Fruit fly (Drosophila melanogaster): Measurements from ENCODE around the gene Kcmf1.

The Kcmf1 gene

DNA sequence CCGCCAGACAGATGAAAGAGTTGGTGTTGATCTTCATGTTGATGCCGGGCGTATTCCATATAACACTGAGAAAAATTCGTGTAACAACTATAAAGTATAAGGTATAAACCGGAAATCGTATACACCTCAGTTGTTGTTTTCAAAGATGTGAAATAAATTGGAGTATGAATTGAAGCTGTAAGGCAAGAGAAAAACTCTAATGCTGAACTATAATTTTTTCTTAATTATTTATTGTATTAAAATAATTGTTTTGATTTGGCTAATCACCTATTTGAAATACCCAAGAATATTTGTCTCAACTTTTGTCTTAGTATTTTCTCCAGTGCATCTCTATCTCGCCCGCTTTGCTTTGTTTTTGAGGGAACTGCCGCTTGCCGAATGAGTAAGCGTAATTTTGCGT, 54.4 kb downstream of the Kcmf1 start (continued):
- TF ChIP-seq dpn (GFP tag; optimal IDR thresholded peaks at IDR 0.05) = peak in 1 of 2 experiments; percentile 31
- no peak for TF ChIP-seq Rx (GFP tag; IDR thresholded peaks at IDR 0.05)
- no peak for TF ChIP-seq CG10543 (GFP tag; optimal IDR thresholded peaks at IDR 0.05)
- no peak for TF ChIP-seq wek (GFP tag; optimal IDR thresholded peaks at IDR 0.05)
- TF ChIP-seq CG7963 (GFP tag; IDR thresholded peaks at IDR 0.05; ENCODE audit: partially characterized antibody) = no peak
- TF ChIP-seq cas (GFP tag; IDR thresholded peaks at IDR 0.05) = no peak
- no peak for TF ChIP-seq ssp (GFP tag; IDR thresholded peaks at IDR 0.05)
- TF ChIP-seq sr (GFP tag; IDR thresholded peaks at IDR 0.05) = no peak
- TF ChIP-seq Stat92E (GFP tag; optimal IDR thresholded peaks at IDR 0.05) = no peak
- no peak for TF ChIP-seq Oaz (GFP tag; IDR thresholded peaks at IDR 0.05)
- TF ChIP-seq CG11504 (tag; optimal IDR thresholded peaks at IDR 0.05) = peak; percentile 86
- TF ChIP-seq ttk (GFP tag; IDR thresholded peaks at IDR 0.05) = peak; percentile 49; the same call in 1 of the 2 replicates
- TF ChIP-seq pnt (GFP tag; optimal IDR thresholded peaks at IDR 0.05) = no peak
- TF ChIP-seq CG10462 (GFP tag; optimal IDR thresholded peaks at IDR 0.05) = no peak
- no peak for TF ChIP-seq Gsc (GFP tag; IDR thresholded peaks at IDR 0.05)
- no peak for TF ChIP-seq CG6654 (GFP tag; optimal IDR thresholded peaks at IDR 0.05)
- peak; percentile 11 for TF ChIP-seq sd (tag; optimal IDR thresholded peaks at IDR 0.05)
- 0 out of 3 replicates have a peak, but pooled peaks have one; percentile 12 for TF ChIP-seq CG7357 (GFP tag; IDR thresholded peaks at IDR 0.05)
- TF ChIP-seq crol (GFP tag; IDR thresholded peaks at IDR 0.05) = no peak
- peak; percentile 38; the same call in 1 of the 2 replicates for TF ChIP-seq klu (GFP tag; IDR thresholded peaks at IDR 0.05)
- TF ChIP-seq CG17912 (GFP tag; optimal IDR thresholded peaks at IDR 0.05) = no peak
- TF ChIP-seq CG2199 (GFP tag; IDR thresholded peaks at IDR 0.05) = no peak
- no peak for TF ChIP-seq chinmo (GFP tag; IDR thresholded peaks at IDR 0.05; ENCODE audit: partially characterized antibody)
- TF ChIP-seq CG3407 (GFP tag; optimal IDR thresholded peaks at IDR 0.05) = peak; percentile 39
- no peak for TF ChIP-seq bbx (GFP tag; IDR thresholded peaks at IDR 0.05; ENCODE audit: partially characterized antibody)
- no peak for TF ChIP-seq CG4282 (GFP tag; optimal IDR thresholded peaks at IDR 0.05)
- TF ChIP-seq ci (GFP tag; IDR thresholded peaks at IDR 0.05) = 0 out of 3 replicates have a peak, but pooled peaks have one; percentile 59
- peak; percentile 68 for TF ChIP-seq CG13424 (tag; optimal IDR thresholded peaks at IDR 0.05)
- TF ChIP-seq Hr78 (GFP tag; optimal IDR thresholded peaks at IDR 0.05) = no peak
- no peak for TF ChIP-seq crp (GFP tag; optimal IDR thresholded peaks at IDR 0.05)
- TF ChIP-seq Ptx1 (GFP tag; IDR thresholded peaks at IDR 0.05) = peak; percentile 56
- no peak for TF ChIP-seq crc (GFP tag; optimal IDR thresholded peaks at IDR 0.05)
- no peak for TF ChIP-seq Bteb2 (GFP tag; optimal IDR thresholded peaks at IDR 0.05)
- peak; percentile 39 for TF ChIP-seq NfI (GFP tag; optimal IDR thresholded peaks at IDR 0.05)
- TF ChIP-seq Oli (tag; optimal IDR thresholded peaks at IDR 0.05) = peak; percentile 76
- no peak for TF ChIP-seq BEAF-32 (GFP tag; optimal IDR thresholded peaks at IDR 0.05)
- no peak for TF ChIP-seq Tbp (GFP tag; optimal IDR thresholded peaks at IDR 0.05)
- TF ChIP-seq CG8359 (GFP tag; optimal IDR thresholded peaks at IDR 0.05; ENCODE audit: borderline replicate concordance) = peak; percentile 27
- TF ChIP-seq Opbp (GFP tag; IDR thresholded peaks at IDR 0.05; ENCODE audit: partially characterized antibody) = no peak
- TF ChIP-seq ab (GFP tag; optimal IDR thresholded peaks at IDR 0.05) = no peak
- TF ChIP-seq al (GFP tag; IDR thresholded peaks at IDR 0.05) = no peak
- TF ChIP-seq CG3281 (GFP tag; optimal IDR thresholded peaks at IDR 0.05) = no peak
- TF ChIP-seq CG2116 (GFP tag; optimal IDR thresholded peaks at IDR 0.05) = no peak
- no peak for TF ChIP-seq Sry-δ (GFP tag; optimal IDR thresholded peaks at IDR 0.05)
- TF ChIP-seq odd (GFP tag; optimal IDR thresholded peaks at IDR 0.05) = peak; percentile 6
- TF ChIP-seq Hsf (GFP tag; optimal IDR thresholded peaks at IDR 0.05) = peak; percentile 7
- peak; percentile 10 for TF ChIP-seq cwo (GFP tag; optimal IDR thresholded peaks at IDR 0.05)
- no peak for TF ChIP-seq toy (GFP tag; IDR thresholded peaks at IDR 0.05)
- peak; percentile 44 for TF ChIP-seq org-1 (GFP tag; optimal IDR thresholded peaks at IDR 0.05)
- TF ChIP-seq C15 (GFP tag; IDR thresholded peaks at IDR 0.05) = no peak
- peak; percentile 11 for TF ChIP-seq CG18764 (GFP tag; optimal IDR thresholded peaks at IDR 0.05)
